Worm (Caenorhabditis elegans) whole organism, early embryonic: ENCODE data around the gene C18C4.7.

ENCODE experiments used
- B0310.2 ChIP-seq: sonication (generic microtip); optimal IDR thresholded peaks from 2 replicates; lab custom pipeline; 2016; ENCODE audit warnings: mild to moderate bottlenecking, missing genetic modification characterization, missing compliant biosample characterization
- F13C5.2 ChIP-seq: sonication (generic microtip); optimal IDR thresholded peaks from 2 replicates; lab custom pipeline; 2017; ENCODE audit warnings: mild to moderate bottlenecking, missing genetic modification characterization, inconsistent platforms, missing compliant biosample characterization
- aly-1 ChIP-seq: sonication (generic microtip); optimal IDR thresholded peaks from 2 replicates; lab custom pipeline; 2016; ENCODE audit warnings: missing genetic modification characterization, missing compliant biosample characterization
- ama-1 ChIP-seq: fragments of 150-350 bp; optimal IDR thresholded peaks from 2 replicates; lab custom pipeline; 2014
- ceh-13 ChIP-seq: fragments of 200-800 bp; sonication (Bioruptor generic); optimal IDR thresholded peaks from 2 replicates; lab custom pipeline; 2018; ENCODE audit warnings: mild to moderate bottlenecking, missing genetic modification characterization, missing compliant biosample characterization
- ceh-36 ChIP-seq: sonication (generic microtip); optimal IDR thresholded peaks from 2 replicates; lab custom pipeline; 2016; ENCODE audit warnings: missing genetic modification characterization, inconsistent platforms, missing compliant biosample characterization
- ets-7 ChIP-seq: sonication (generic microtip); optimal IDR thresholded peaks from 2 replicates; lab custom pipeline; 2016; ENCODE audit warnings: missing genotype, missing genetic modification characterization, missing compliant biosample characterization
- flt-1 ChIP-seq: fragments of 200-800 bp; sonication (Bioruptor generic); IDR thresholded peaks from 2 replicates; pipeline ENCODE4 v1.3.6; 2022; ENCODE audit warnings: missing genetic modification characterization, missing compliant biosample characterization
- hmbx-1 ChIP-seq: sonication (generic microtip); optimal IDR thresholded peaks from 2 replicates; lab custom pipeline; 2016; ENCODE audit warnings: mild to moderate bottlenecking, missing genetic modification characterization, missing compliant biosample characterization
- hmg-4 ChIP-seq: fragments of 200-800 bp; sonication (Bioruptor generic); optimal IDR thresholded peaks from 2 replicates; lab custom pipeline; 2018; ENCODE audit warnings: mild to moderate bottlenecking, missing genetic modification characterization, missing compliant biosample characterization
- hnd-1 ChIP-seq: sonication (generic microtip); optimal IDR thresholded peaks from 2 replicates; lab custom pipeline; 2016; ENCODE audit warnings: missing genetic modification characterization, missing compliant biosample characterization
- pes-1 ChIP-seq: fragments of 200-800 bp; sonication (Bioruptor generic); IDR thresholded peaks from 2 replicates; pipeline ENCODE4 v1.3.6; 2022; ENCODE audit warnings: missing genetic modification reagents, missing genetic modification characterization, missing compliant biosample characterization
- scrt-1 ChIP-seq: fragments of 200-800 bp; sonication (Bioruptor generic); IDR thresholded peaks from 2 replicates; pipeline ENCODE4 v1.3.6; 2022; ENCODE audit warnings: missing genetic modification characterization, missing compliant biosample characterization
- sea-1 ChIP-seq: fragments of 200-800 bp; sonication (Bioruptor generic); conservative IDR thresholded peaks from 2 replicates; pipeline ENCODE4 v1.3.6; 2022; ENCODE audit warnings: missing genetic modification characterization, missing compliant biosample characterization
- tbx-11 ChIP-seq: fragments of 200-800 bp; sonication (Bioruptor generic); IDR thresholded peaks from 2 replicates; pipeline ENCODE4 v1.3.6; 2022; ENCODE audit warnings: missing genetic modification characterization, missing compliant biosample characterization
- tbx-37 ChIP-seq: fragments of 200-800 bp; sonication (Bioruptor generic); conservative IDR thresholded peaks from 2 replicates; pipeline ENCODE4 v1.3.6; 2022; ENCODE audit warnings: missing genetic modification reagents, missing genetic modification characterization, missing compliant biosample characterization
- tra-4 ChIP-seq: sonication (generic microtip); optimal IDR thresholded peaks from 2 replicates; lab custom pipeline; 2017; ENCODE audit warnings: missing genetic modification characterization, missing compliant biosample characterization

C18C4.7 gene

ce11 chrV:5570433-5570832 is 3.4 kb upstream of the C18C4.7 start, which contains the start of gene glb-6:
Gene glb-6 (minus strand): TSS chrV:5570533.
- TF ChIP-seq ets-7 (tag; lab: Kevin White, UChicago) (no peak), hmg-4 (GFP tag; lab: Kevin White, UChicago) (no peak), ceh-36 (tag; lab: Kevin White, UChicago) (no peak), flt-1 (GFP tag; lab: Robert Waterston, UW) (no peak), ama-1 (lab: Kevin White, UChicago) (no peak), pes-1 (GFP tag; lab: Robert Waterston, UW) (no peak), F13C5.2 (tag; lab: Kevin White, UChicago) (no peak), hmbx-1 (tag; lab: Kevin White, UChicago) (no peak)

- no peak for TF ChIP-seq flt-1 (GFP tag; lab: Robert Waterston, UW)
- no peak for TF ChIP-seq tbx-11
Observed at ce11 chrV:5559882-5560281, 7.1 kb downstream of the C18C4.7 start.

- TF ChIP-seq sea-1 = no peak
- TF ChIP-seq hmg-4 (GFP tag; lab: Kevin White, UChicago) = no peak
- TF ChIP-seq B0310.2 (tag; lab: Kevin White, UChicago) = no peak
- no peak for TF ChIP-seq ama-1 (lab: Kevin White, UChicago)
- no peak for TF ChIP-seq flt-1 (GFP tag; lab: Robert Waterston, UW)
- TF ChIP-seq ets-7 (tag; lab: Kevin White, UChicago) = no peak
- TF ChIP-seq ceh-36 (tag; lab: Kevin White, UChicago) = no peak
- TF ChIP-seq pes-1 (GFP tag; lab: Robert Waterston, UW) = no peak
- TF ChIP-seq hnd-1 (tag; lab: Kevin White, UChicago) = no peak
Observed at ce11 chrV:5558590-5558989, 8.4 kb downstream of the C18C4.7 start, which contains the start of gene glb-5. Gene glb-5 (plus strand): TSS chrV:5558890.

ce11 chrV:5548497-5548896 is 18.5 kb downstream of the C18C4.7 start:
- TF ChIP-seq ets-7 (tag; lab: Kevin White, UChicago) (no peak), pes-1 (GFP tag; lab: Robert Waterston, UW) (no peak), flt-1 (GFP tag; lab: Robert Waterston, UW) (no peak), ceh-13 (GFP tag; lab: Kevin White, UChicago) (no peak), hmg-4 (GFP tag; lab: Kevin White, UChicago) (no peak), ama-1 (lab: Kevin White, UChicago) (no peak), tra-4 (no peak)

ce11 chrV:5548051-5548450 is 19.0 kb downstream of the C18C4.7 start, which contains the start of gene ugt-48:
Gene ugt-48 (minus strand): TSS chrV:5548062.
- no peak for TF ChIP-seq hnd-1 (tag; lab: Kevin White, UChicago)
- no peak for TF ChIP-seq flt-1 (GFP tag; lab: Robert Waterston, UW)
- no peak for TF ChIP-seq scrt-1

- TF ChIP-seq hmg-4 (GFP tag; lab: Kevin White, UChicago) (no peak), ceh-36 (tag; lab: Kevin White, UChicago) (no peak), B0310.2 (tag; lab: Kevin White, UChicago) (no peak), aly-1 (tag; lab: Kevin White, UChicago) (no peak), ceh-13 (GFP tag; lab: Kevin White, UChicago) (no peak), scrt-1 (no peak), ama-1 (lab: Kevin White, UChicago) (no peak), tbx-37 (GFP tag; lab: Robert Waterston, UW) (no peak), tra-4 (no peak), hmbx-1 (tag; lab: Kevin White, UChicago) (no peak), pes-1 (GFP tag; lab: Robert Waterston, UW) (no peak), sea-1 (no peak), tbx-11 (no peak), F13C5.2 (tag; lab: Kevin White, UChicago) (no peak)
Observed at ce11 chrV:5538500-5538899, 28.5 kb downstream of the C18C4.7 start, which contains the start of gene cft-1. Gene cft-1 (plus strand): TSS chrV:5538800.

ce11 chrV:5536240-5536811 is 30.7 kb downstream of the C18C4.7 start, which contains the start of the genes cox-16 and syp-2:
Gene cox-16 (minus strand): TSS chrV:5536243.
Gene syp-2 (plus strand): TSS chrV:5536487.
- no peak for TF ChIP-seq hnd-1 (tag; lab: Kevin White, UChicago)
- no peak for TF ChIP-seq hmg-4 (GFP tag; lab: Kevin White, UChicago)
- no peak for TF ChIP-seq flt-1 (GFP tag; lab: Robert Waterston, UW)
- TF ChIP-seq tbx-37 (GFP tag; lab: Robert Waterston, UW) = no peak
- no peak for TF ChIP-seq hmbx-1 (tag; lab: Kevin White, UChicago)
- no peak for TF ChIP-seq F13C5.2 (tag; lab: Kevin White, UChicago)
- no peak for TF ChIP-seq sea-1
- no peak for TF ChIP-seq aly-1 (tag; lab: Kevin White, UChicago)
- no peak for TF ChIP-seq ceh-13 (GFP tag; lab: Kevin White, UChicago)
- TF ChIP-seq tbx-11 = no peak
- TF ChIP-seq B0310.2 (tag; lab: Kevin White, UChicago) = no peak
- no peak for TF ChIP-seq pes-1 (GFP tag; lab: Robert Waterston, UW)
- TF ChIP-seq ama-1 (lab: Kevin White, UChicago) = no peak
- no peak for TF ChIP-seq ets-7 (tag; lab: Kevin White, UChicago)
- TF ChIP-seq ceh-36 (tag; lab: Kevin White, UChicago) = no peak
- no peak for TF ChIP-seq scrt-1
- no peak for TF ChIP-seq tra-4

ce11 chrV:5535774-5536173 is 31.2 kb downstream of the C18C4.7 start, which contains the start of gene C24G6.8:
Gene C24G6.8 (minus strand): TSS chrV:5535874.
- TF ChIP-seq flt-1 (GFP tag; lab: Robert Waterston, UW) = no peak
- TF ChIP-seq hnd-1 (tag; lab: Kevin White, UChicago) = no peak
- TF ChIP-seq scrt-1 = no peak
- TF ChIP-seq hmg-4 (GFP tag; lab: Kevin White, UChicago) = no peak
- no peak for TF ChIP-seq tbx-11
- no peak for TF ChIP-seq tbx-37 (GFP tag; lab: Robert Waterston, UW)
